Worm (Caenorhabditis elegans): ENCODE measurements around the gene rpn-12.

DNA sequence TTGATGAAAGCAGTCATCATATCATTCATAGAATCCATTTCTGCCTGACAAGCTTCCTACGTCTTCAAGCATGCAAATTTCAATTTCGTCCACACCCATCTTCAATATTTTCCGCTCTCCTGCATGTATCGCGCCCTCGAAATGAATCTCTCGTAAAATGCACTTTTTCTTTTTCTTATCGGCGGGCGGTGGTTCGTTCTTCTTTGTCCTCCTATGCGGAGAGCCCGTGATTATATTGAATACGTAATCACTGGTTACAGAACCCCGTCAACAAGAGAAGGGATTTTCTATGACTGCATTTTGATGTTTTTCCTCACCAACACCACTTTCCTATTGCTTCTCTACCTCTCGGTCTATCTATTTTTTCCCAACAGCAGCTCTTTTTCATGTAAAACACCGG is 16.3 kb upstream of the rpn-12 start:
- TF ChIP-seq ama-1 (optimal IDR thresholded peaks at IDR 0.05), result peak; percentile 90
- no peak for TF ChIP-seq fkh-10 (GFP tag; optimal IDR thresholded peaks at IDR 0.05)
- TF ChIP-seq unc-39 (tag; optimal IDR thresholded peaks at IDR 0.05), result no peak
- no peak for TF ChIP-seq snpc-4 (tag; optimal IDR thresholded peaks at IDR 0.05)
- no peak for TF ChIP-seq elt-1 (tag; optimal IDR thresholded peaks at IDR 0.05)
- no peak for TF ChIP-seq pha-4 (tag; optimal IDR thresholded peaks at IDR 0.05)
- TF ChIP-seq nhr-76 (tag; optimal IDR thresholded peaks at IDR 0.05), result no peak
- no peak for TF ChIP-seq nhr-237 (tag; optimal IDR thresholded peaks at IDR 0.05)
- no peak for TF ChIP-seq ztf-11 (tag; optimal IDR thresholded peaks at IDR 0.05)
- TF ChIP-seq jun-1 (tag; optimal IDR thresholded peaks at IDR 0.05), result no peak
- TF ChIP-seq R02D3.7 (tag; optimal IDR thresholded peaks at IDR 0.05), result no peak
- no peak for TF ChIP-seq nhr-11 (tag; optimal IDR thresholded peaks at IDR 0.05)
